Worm (Caenorhabditis elegans) whole organism, late embryonic: ENCODE measurements around the gene F07E5.5.
"Not testable (repeated sequence)": the region's sequence is repeated elsewhere in the genome, so short reads cannot be mapped to it uniquely, and the experiment has no call there.

Experiments used
- C08G9.2 ChIP-seq: sonication (generic microtip); optimal IDR thresholded peaks from 2 replicates; lab custom pipeline; 2016; ENCODE audit warnings: mild to moderate bottlenecking, missing genetic modification characterization, moderate library complexity, missing compliant biosample characterization
- C38D4.7 ChIP-seq: fragments of 200-800 bp; sonication (Bioruptor generic); optimal IDR thresholded peaks from 2 replicates; lab custom pipeline; 2018; ENCODE audit warnings: mild to moderate bottlenecking, missing genetic modification characterization, moderate library complexity, missing compliant biosample characterization
- F13H6.1 ChIP-seq: sonication (generic microtip); optimal IDR thresholded peaks from 2 replicates; lab custom pipeline; 2016; ENCODE audit warnings: missing genetic modification characterization, missing compliant biosample characterization
- T23F11.4 ChIP-seq: fragments of 200-800 bp; sonication (Bioruptor generic); optimal IDR thresholded peaks from 2 replicates; lab custom pipeline; 2018; ENCODE audit warnings: mild to moderate bottlenecking, missing genetic modification characterization, missing compliant biosample characterization
- Y22D7AL.16 ChIP-seq: sonication (generic microtip); optimal IDR thresholded peaks from 2 replicates; lab custom pipeline; 2016; ENCODE audit warnings: missing genetic modification characterization, missing compliant biosample characterization
- ceh-14 ChIP-seq: sonication (generic microtip); optimal IDR thresholded peaks from 2 replicates; lab custom pipeline; 2016; ENCODE audit warnings: missing genotype, missing genetic modification characterization, missing compliant biosample characterization
- ceh-18 ChIP-seq: sonication (generic microtip); optimal IDR thresholded peaks from 2 replicates; lab custom pipeline; 2016; ENCODE audit warnings: missing genetic modification characterization, missing compliant biosample characterization
- ceh-22 ChIP-seq: sonication (generic microtip); optimal IDR thresholded peaks from 2 replicates; lab custom pipeline; 2017; ENCODE audit warnings: missing biosample characterization, missing genetic modification characterization
- ceh-30 ChIP-seq: fragments of 150-350 bp; optimal IDR thresholded peaks from 2 replicates; lab custom pipeline; 2014; ENCODE audit warnings: missing biosample characterization, missing genetic modification characterization
- ceh-31 ChIP-seq: sonication (generic microtip); optimal IDR thresholded peaks from 2 replicates; lab custom pipeline; 2016; ENCODE audit warnings: missing genetic modification characterization, missing compliant biosample characterization
- ceh-48 ChIP-seq: sonication (generic microtip); optimal IDR thresholded peaks from 2 replicates; lab custom pipeline; 2016; ENCODE audit warnings: missing genetic modification characterization, inconsistent platforms, missing compliant biosample characterization
- ceh-6 ChIP-seq: fragments of 200-800 bp; sonication (Bioruptor generic); optimal IDR thresholded peaks from 2 replicates; lab custom pipeline; 2018; ENCODE audit warnings: mild to moderate bottlenecking, missing genetic modification characterization, missing compliant biosample characterization
- che-1 ChIP-seq: sonication (generic microtip); optimal IDR thresholded peaks from 2 replicates; lab custom pipeline; 2016; ENCODE audit warnings: mild to moderate bottlenecking, missing genetic modification characterization, missing compliant biosample characterization
- dmd-4 ChIP-seq: sonication (generic microtip); optimal IDR thresholded peaks from 2 replicates; lab custom pipeline; 2016; ENCODE audit warnings: borderline replicate concordance, missing genetic modification characterization, missing compliant biosample characterization
- dve-1 ChIP-seq: sonication (generic microtip); optimal IDR thresholded peaks from 2 replicates; lab custom pipeline; 2017; ENCODE audit warnings: antibody characterized with exemption, mild to moderate bottlenecking, missing genetic modification characterization, missing compliant biosample characterization
- elt-2 ChIP-seq: sonication (generic microtip); optimal IDR thresholded peaks from 2 replicates; lab custom pipeline; 2016; ENCODE audit warnings: missing genetic modification reagents, missing genetic modification characterization, missing compliant biosample characterization
- fax-1 ChIP-seq: sonication (generic microtip); optimal IDR thresholded peaks from 2 replicates; lab custom pipeline; 2016; ENCODE audit warnings: missing genotype, missing genetic modification characterization, missing compliant biosample characterization
- hlh-13 ChIP-seq: fragments of 200-800 bp; sonication (Bioruptor generic); optimal IDR thresholded peaks from 2 replicates; lab custom pipeline; 2018; ENCODE audit warnings: mild to moderate bottlenecking, missing genetic modification characterization, missing compliant biosample characterization
- lim-6 ChIP-seq: sonication (generic microtip); optimal IDR thresholded peaks from 2 replicates; lab custom pipeline; 2016; ENCODE audit warnings: missing genetic modification characterization, missing compliant biosample characterization
- lin-11 ChIP-seq: fragments of 200-800 bp; sonication (Bioruptor generic); optimal IDR thresholded peaks from 2 replicates; lab custom pipeline; 2018; ENCODE audit warnings: mild to moderate bottlenecking, missing genetic modification characterization, missing compliant biosample characterization
- nfya-1 ChIP-seq: sonication (generic microtip); optimal IDR thresholded peaks from 2 replicates; lab custom pipeline; 2017; ENCODE audit warnings: missing genetic modification characterization, mild to moderate bottlenecking, missing compliant biosample characterization, antibody characterized with exemption, moderate library complexity
- nhr-232 ChIP-seq: sonication (generic microtip); optimal IDR thresholded peaks from 2 replicates; lab custom pipeline; 2016; ENCODE audit warnings: missing genetic modification characterization, missing compliant biosample characterization
- npax-4 ChIP-seq: sonication (generic microtip); optimal IDR thresholded peaks from 2 replicates; lab custom pipeline; 2016; ENCODE audit warnings: missing genetic modification characterization, missing compliant biosample characterization
- odd-2 ChIP-seq: sonication (generic microtip); optimal IDR thresholded peaks from 2 replicates; lab custom pipeline; 2017; ENCODE audit warnings: antibody characterized with exemption, mild to moderate bottlenecking, missing genetic modification characterization, missing compliant biosample characterization
- pag-3 ChIP-seq: sonication (generic microtip); optimal IDR thresholded peaks from 2 replicates; lab custom pipeline; 2016; ENCODE audit warnings: missing compliant biosample characterization, missing genetic modification characterization, borderline replicate concordance
- pat-9 ChIP-seq: fragments of 200-800 bp; sonication (Bioruptor generic); optimal IDR thresholded peaks from 2 replicates; lab custom pipeline; 2018; ENCODE audit warnings: mild to moderate bottlenecking, missing genetic modification characterization, moderate library complexity, missing compliant biosample characterization
- pax-1 ChIP-seq: fragments of 150-350 bp; optimal IDR thresholded peaks from 2 replicates; lab custom pipeline; 2014; ENCODE audit warnings: missing biosample characterization, missing genetic modification characterization
- pha-4 ChIP-seq: fragments of 150-350 bp; optimal IDR thresholded peaks from 2 replicates; lab custom pipeline; 2018; ENCODE audit warnings: missing biosample characterization, missing genetic modification reagents, missing genetic modification characterization
- pqm-1 ChIP-seq: sonication (generic microtip); optimal IDR thresholded peaks from 2 replicates; lab custom pipeline; 2016; ENCODE audit warnings: missing genetic modification characterization, missing compliant biosample characterization
- rnt-1 ChIP-seq: sonication (generic microtip); optimal IDR thresholded peaks from 2 replicates; lab custom pipeline; 2016; ENCODE audit warnings: missing genetic modification characterization, missing compliant biosample characterization
- sdc-2 ChIP-seq: sonication (generic microtip); optimal IDR thresholded peaks from 2 replicates; lab custom pipeline; 2016; ENCODE audit warnings: missing genotype, missing genetic modification characterization, missing compliant biosample characterization
- sox-2 ChIP-seq: fragments of 200-800 bp; sonication (Bioruptor generic); IDR thresholded peaks from 2 replicates; pipeline ENCODE4 v1.3.6; 2022; ENCODE audit warnings: missing genetic modification reagents, missing genetic modification characterization, missing compliant biosample characterization
- syd-9 ChIP-seq: sonication (generic microtip); optimal IDR thresholded peaks from 2 replicates; lab custom pipeline; 2016; ENCODE audit warnings: mild to moderate bottlenecking, missing genetic modification characterization, moderate library complexity, missing compliant biosample characterization
- tbx-7 ChIP-seq: sonication (generic microtip); optimal IDR thresholded peaks from 2 replicates; lab custom pipeline; 2016; ENCODE audit warnings: missing genotype, missing genetic modification characterization, missing compliant biosample characterization
- unc-55 ChIP-seq: sonication (generic microtip); optimal IDR thresholded peaks from 2 replicates; lab custom pipeline; 2017; ENCODE audit warnings: missing biosample characterization, missing genetic modification reagents, missing genetic modification characterization
- ztf-16 ChIP-seq: sonication (generic microtip); optimal IDR thresholded peaks from 2 replicates; lab custom pipeline; 2017; ENCODE audit warnings: missing genetic modification characterization, missing compliant biosample characterization

The F07E5.5 gene

DNA sequence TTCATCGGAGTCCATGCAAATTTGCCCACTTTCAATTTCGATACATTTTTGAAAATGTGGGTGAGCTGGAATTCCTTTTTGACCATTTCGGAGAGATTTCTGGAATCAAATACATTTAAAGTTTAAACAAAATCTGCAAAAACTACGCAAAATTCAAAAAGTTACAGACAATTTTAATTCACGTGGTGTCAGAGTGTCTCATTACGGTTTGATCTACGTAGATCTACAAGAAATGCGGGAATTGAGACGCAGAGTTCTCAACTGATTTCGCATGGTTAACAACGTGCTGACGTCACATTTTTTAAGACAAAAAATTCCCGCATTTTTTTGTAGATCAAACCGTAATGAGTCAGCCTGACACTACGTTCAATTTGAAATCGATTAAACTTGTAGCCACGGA is 32.3 kb downstream of the F07E5.5 start, which contains the start of gene bath-21:
TSS of gene bath-21 (minus strand) at position 101 of the 400 bp plus-strand sequence.
- TF ChIP-seq tbx-7 (tag; lab: Kevin White, UChicago) (no peak), ceh-6 (no peak), nfya-1 (tag; lab: Kevin White, UChicago) (no peak), ceh-31 (tag; lab: Kevin White, UChicago) (no peak), C38D4.7 (no peak), npax-4 (tag; lab: Kevin White, UChicago) (no peak), sdc-2 (tag; lab: Kevin White, UChicago) (no peak), che-1 (tag; lab: Kevin White, UChicago) (no peak), ceh-30 (tag; lab: Kevin White, UChicago) (no peak), ztf-16 (tag; lab: Kevin White, UChicago) (no peak), F13H6.1 (tag; lab: Kevin White, UChicago) (no peak)

ce11 chrII:2023514-2023913 is 35.4 kb downstream of the F07E5.5 start, which contains the start of gene cya-2:
cya-2 (minus strand) TSS chrII:2023614.
- not testable (repeated sequence) for TF ChIP-seq unc-55 (GFP tag; lab: Kevin White, UChicago); C08G9.2 (tag; lab: Kevin White, UChicago); fax-1
- TF ChIP-seq, all 69 proteins: peak for 0; not testable (repeated sequence) for 69

DNA sequence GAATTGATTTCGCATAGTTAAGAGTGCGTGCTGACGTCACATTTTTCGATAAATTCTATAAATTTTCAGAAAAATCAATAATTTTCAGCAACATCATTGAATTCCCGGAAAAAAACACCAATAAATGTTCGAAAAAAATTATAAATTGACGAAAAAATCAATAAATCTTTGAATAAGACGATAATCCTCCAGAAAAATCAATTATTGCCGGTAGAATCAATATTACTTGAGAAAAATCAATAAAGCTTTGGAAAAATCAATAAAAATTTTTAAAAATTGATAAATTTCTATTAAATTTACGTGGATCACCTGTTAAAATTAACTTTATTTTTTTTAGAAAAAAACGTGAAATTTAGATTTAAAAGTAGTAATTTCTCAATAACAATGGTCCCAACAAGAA is 45.0 kb downstream of the F07E5.5 start:
- TF ChIP-seq pat-9 (tag; lab: Kevin White, UChicago) (no peak), ceh-14 (no peak), odd-2 (tag; lab: Kevin White, UChicago) (no peak), unc-55 (GFP tag; lab: Kevin White, UChicago) (no peak), ceh-48 (tag; lab: Kevin White, UChicago) (no peak), pag-3 (tag; lab: Kevin White, UChicago) (no peak), T23F11.4 (GFP tag; lab: Kevin White, UChicago) (no peak), pha-4 (tag; lab: Kevin White, UChicago) (no peak), sox-2 (GFP tag; lab: Robert Waterston, UW) (no peak), syd-9 (no peak), pax-1 (tag; lab: Kevin White, UChicago) (no peak), ceh-18 (tag; lab: Kevin White, UChicago) (no peak), pqm-1 (tag; lab: Kevin White, UChicago) (no peak)

ce11 chrII:2012698-2013097 is 46.2 kb downstream of the F07E5.5 start, which contains the start of gene F59H6.15:
F59H6.15 (plus strand) TSS chrII:2012998.
- TF ChIP-seq dmd-4 (no peak), ceh-22 (tag; lab: Kevin White, UChicago) (no peak), elt-2 (no peak), pax-1 (tag; lab: Kevin White, UChicago) (no peak), ztf-16 (tag; lab: Kevin White, UChicago) (no peak), rnt-1 (tag; lab: Kevin White, UChicago) (no peak), hlh-13 (GFP tag; lab: Kevin White, UChicago) (no peak), lim-6 (tag; lab: Kevin White, UChicago) (no peak), dve-1 (tag; lab: Kevin White, UChicago) (no peak), lin-11 (tag; lab: Kevin White, UChicago) (no peak), nhr-232 (no peak), nfya-1 (tag; lab: Kevin White, UChicago) (no peak), Y22D7AL.16 (tag; lab: Kevin White, UChicago) (no peak)
